Worm (Caenorhabditis elegans): ENCODE measurements around the gene ZK381.62.

ce11 chrIV:7018623-7019022 lies 47.5 kb upstream of the ZK381.62 start:
- no peak for TF ChIP-seq pes-1 (GFP tag; IDR thresholded peaks at IDR 0.05)
- TF ChIP-seq ama-1 (optimal IDR thresholded peaks at IDR 0.05), result no peak
- no peak for TF ChIP-seq F13C5.2 (tag; optimal IDR thresholded peaks at IDR 0.05)
- no peak for TF ChIP-seq tbx-37 (GFP tag; conservative IDR thresholded peaks at IDR 0.05)
- TF ChIP-seq ceh-36 (tag; optimal IDR thresholded peaks at IDR 0.05), result no peak
- no peak for TF ChIP-seq flt-1 (GFP tag; IDR thresholded peaks at IDR 0.05)
- TF ChIP-seq B0310.2 (tag; optimal IDR thresholded peaks at IDR 0.05), result no peak
- TF ChIP-seq tra-4 (tag; optimal IDR thresholded peaks at IDR 0.05), result no peak
- no peak for TF ChIP-seq tbx-11 (GFP tag; IDR thresholded peaks at IDR 0.05)
- no peak for TF ChIP-seq sea-1 (GFP tag; conservative IDR thresholded peaks at IDR 0.05)
- TF ChIP-seq aly-1 (tag; optimal IDR thresholded peaks at IDR 0.05), result no peak

All from whole organism, early embryonic.